Fruit fly (Drosophila melanogaster): ENCODE data around the gene cal1.

Gene cal1

DNA sequence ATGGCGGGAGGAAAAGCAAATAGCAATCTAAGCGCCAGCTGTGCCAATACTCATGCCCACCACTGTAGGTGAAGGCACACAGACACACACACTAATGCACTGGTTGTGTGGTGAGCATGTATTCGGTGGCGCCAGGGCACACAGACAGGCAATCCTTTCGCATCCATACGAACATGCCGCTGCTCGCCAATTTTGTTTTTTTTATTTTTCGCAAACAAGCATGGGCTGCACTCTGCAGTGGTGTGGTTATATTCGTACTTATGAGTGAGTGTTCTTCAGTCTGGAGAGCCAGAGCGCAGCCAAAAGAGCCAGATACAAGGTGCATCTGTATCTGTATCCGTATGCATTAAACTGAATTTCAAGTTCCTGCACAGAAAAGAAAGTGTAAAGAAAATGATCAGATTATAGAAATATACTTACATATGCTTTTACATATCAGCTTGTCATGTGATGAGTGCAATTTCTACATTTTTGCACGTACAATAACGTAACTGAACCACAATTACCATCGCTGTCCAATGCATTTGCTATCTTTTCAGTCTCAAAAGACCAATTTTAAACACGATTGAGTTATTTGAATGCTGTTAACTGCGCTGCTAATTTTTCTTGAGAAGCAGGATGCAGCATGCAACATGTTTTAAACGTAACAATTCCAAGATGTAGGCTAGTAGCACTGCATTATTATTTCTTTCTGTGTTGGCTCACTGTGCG lies 28.8 kb upstream of the cal1 start:
- no peak for TF ChIP-seq CG7045 (GFP tag; optimal IDR thresholded peaks at IDR 0.05)
- peak; percentile 78 for TF ChIP-seq Mnt (GFP tag; optimal IDR thresholded peaks at IDR 0.05)
- TF ChIP-seq Hr96 (GFP tag; optimal IDR thresholded peaks at IDR 0.05) = no peak
- TF ChIP-seq toe (GFP tag; optimal IDR thresholded peaks at IDR 0.05) = peak; percentile 33
- peak; percentile 1 for TF ChIP-seq pad (GFP tag; optimal IDR thresholded peaks at IDR 0.05)
- TF ChIP-seq Crg-1 (GFP tag; optimal IDR thresholded peaks at IDR 0.05) = peak; percentile 28
- peak; percentile 57 for TF ChIP-seq CG12768 (GFP tag; optimal IDR thresholded peaks at IDR 0.05)
- no peak for TF ChIP-seq CG14711 (tag; optimal IDR thresholded peaks at IDR 0.05)
- peak; percentile 56 for TF ChIP-seq CG11617 (GFP tag; optimal IDR thresholded peaks at IDR 0.05)
- no peak for TF ChIP-seq Clk (GFP tag; optimal IDR thresholded peaks at IDR 0.05)
- TF ChIP-seq kay (GFP tag; ENCODE audit: borderline replicate concordance) = no peak
- peak; percentile 34 for TF ChIP-seq CG7101 (tag; optimal IDR thresholded peaks at IDR 0.05)
- TF ChIP-seq ovo (GFP tag; optimal IDR thresholded peaks at IDR 0.05) = no peak
- TF ChIP-seq CG5204 (GFP tag; optimal IDR thresholded peaks at IDR 0.05) = peak; percentile 52
- TF ChIP-seq cnc (optimal IDR thresholded peaks at IDR 0.05) = no peak
- TF ChIP-seq CG1620 (GFP tag; optimal IDR thresholded peaks at IDR 0.05) = no peak
- no peak for TF ChIP-seq bab1 (GFP tag; optimal IDR thresholded peaks at IDR 0.05)
- peak; percentile 58 for TF ChIP-seq cic (GFP tag; optimal IDR thresholded peaks at IDR 0.05)
- peak; percentile 4 for TF ChIP-seq CG33017 (tag; optimal IDR thresholded peaks at IDR 0.05)
- peak; percentile 68 for TF ChIP-seq tj (GFP tag; optimal IDR thresholded peaks at IDR 0.05)

dm6 chr3R:17059811-17060169 lies 28.3 kb upstream of the cal1 start:
- TF ChIP-seq Mnt (GFP tag; optimal IDR thresholded peaks at IDR 0.05) (peak; percentile 69), tj (GFP tag; optimal IDR thresholded peaks at IDR 0.05) (no peak), cnc (optimal IDR thresholded peaks at IDR 0.05) (peak; percentile 4 to 56)

DNA sequence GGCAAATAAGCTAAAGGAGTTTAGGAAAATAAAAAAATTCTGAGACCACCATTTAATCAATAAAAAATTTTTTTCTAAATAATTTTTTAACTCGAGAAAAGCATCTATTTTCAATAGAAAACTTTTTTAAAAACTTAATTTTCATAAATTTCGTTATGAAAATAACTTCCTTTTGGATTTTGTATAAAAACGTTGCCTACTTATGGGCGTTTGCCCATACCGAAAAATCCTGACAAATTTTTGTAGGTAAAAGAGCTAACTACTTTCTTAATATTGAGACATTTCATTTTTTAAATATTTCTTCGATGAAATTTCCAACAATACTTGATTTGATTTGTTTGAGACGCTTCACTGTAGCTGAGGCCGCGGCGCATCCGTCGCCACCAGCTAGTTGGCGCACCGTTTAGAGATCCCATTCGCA lies 27.8 kb upstream of the cal1 start:
- TF ChIP-seq pad (GFP tag; optimal IDR thresholded peaks at IDR 0.05) = no peak
- peak; percentile 12 for TF ChIP-seq toe (GFP tag; optimal IDR thresholded peaks at IDR 0.05)
- TF ChIP-seq Clk (GFP tag; optimal IDR thresholded peaks at IDR 0.05) = no peak
- peak; percentile 68 for TF ChIP-seq kay (GFP tag; ENCODE audit: borderline replicate concordance)
- TF ChIP-seq CG11617 (GFP tag; optimal IDR thresholded peaks at IDR 0.05) = peak; percentile 51
- peak; percentile 74 for TF ChIP-seq CG5204 (GFP tag; optimal IDR thresholded peaks at IDR 0.05)
- TF ChIP-seq Hr96 (GFP tag; optimal IDR thresholded peaks at IDR 0.05) = peak; percentile 42
- TF ChIP-seq CG7045 (GFP tag; optimal IDR thresholded peaks at IDR 0.05) = peak; percentile 46
- no peak for TF ChIP-seq Mnt (GFP tag; optimal IDR thresholded peaks at IDR 0.05)
- TF ChIP-seq CG7101 (tag; optimal IDR thresholded peaks at IDR 0.05) = peak; percentile 25

DNA sequence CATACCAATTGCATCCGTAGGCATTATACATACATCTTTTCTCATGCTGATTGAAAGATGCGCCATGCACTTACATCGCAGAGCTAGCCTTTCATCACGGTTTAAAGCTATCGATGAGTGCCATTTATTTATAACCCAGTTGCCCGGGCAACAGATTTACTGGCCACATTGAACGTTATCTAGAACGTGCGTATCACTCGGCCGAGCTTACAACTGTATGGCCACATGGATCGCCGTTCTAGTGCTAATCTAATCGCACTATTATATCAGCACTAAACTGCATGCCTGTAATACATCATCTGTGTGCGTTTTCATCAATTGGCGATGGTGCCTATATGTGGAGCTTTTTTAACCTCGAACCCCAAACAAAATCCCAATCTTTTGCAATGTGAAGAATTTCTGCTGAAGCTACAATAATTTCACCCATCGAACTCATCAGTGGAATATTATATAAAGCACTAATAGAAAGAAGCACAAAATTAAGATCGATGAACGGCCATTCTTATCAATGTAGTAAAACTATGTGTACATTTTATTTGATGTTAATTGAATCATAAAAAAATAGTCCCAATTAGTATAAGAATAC lies 27.2 kb upstream of the cal1 start:
- TF ChIP-seq CG5204 (GFP tag; optimal IDR thresholded peaks at IDR 0.05) (no peak), bab1 (GFP tag; optimal IDR thresholded peaks at IDR 0.05) (no peak), Mnt (GFP tag; optimal IDR thresholded peaks at IDR 0.05) (peak; percentile 64), Hr96 (GFP tag; optimal IDR thresholded peaks at IDR 0.05) (no peak), cic (GFP tag; optimal IDR thresholded peaks at IDR 0.05) (peak; percentile 85), Clk (GFP tag; optimal IDR thresholded peaks at IDR 0.05) (no peak), kay (GFP tag; ENCODE audit: borderline replicate concordance) (no peak), tj (GFP tag; optimal IDR thresholded peaks at IDR 0.05) (no peak), cnc (optimal IDR thresholded peaks at IDR 0.05) (no peak)

DNA sequence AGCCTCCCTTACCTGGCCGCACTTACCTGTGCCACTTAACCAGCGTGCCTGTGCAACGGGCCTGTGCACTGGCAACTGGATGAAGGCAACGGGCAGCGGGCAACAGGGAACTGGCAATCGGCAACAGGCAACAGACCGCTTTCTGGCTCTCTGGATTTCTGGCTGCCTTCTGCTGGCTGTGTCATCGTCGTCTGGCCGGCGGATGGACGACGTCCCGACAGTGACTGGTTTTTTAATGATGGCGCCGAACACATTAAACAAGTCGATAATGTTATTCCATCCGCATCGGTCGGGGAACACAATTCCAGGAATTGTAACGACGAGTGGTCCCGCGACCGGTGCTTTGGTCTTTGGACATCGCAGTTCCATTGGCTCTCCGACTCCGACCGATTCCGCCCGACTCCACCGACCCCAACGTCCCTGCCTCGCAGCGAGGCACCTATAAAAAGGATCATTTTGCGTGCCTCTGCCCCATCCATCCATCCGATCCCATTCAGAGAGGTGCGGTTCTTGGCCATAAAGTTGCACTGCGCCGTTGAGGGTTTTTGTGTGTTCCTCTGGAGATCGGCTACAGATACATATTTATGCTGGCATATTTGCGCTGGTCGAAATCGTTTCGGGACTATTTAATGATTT lies 26.2 kb upstream of the cal1 start:
- TF ChIP-seq CG7101 (tag; optimal IDR thresholded peaks at IDR 0.05) (no peak), cic (GFP tag; optimal IDR thresholded peaks at IDR 0.05) (no peak), tj (GFP tag; optimal IDR thresholded peaks at IDR 0.05) (no peak), CG33017 (tag; optimal IDR thresholded peaks at IDR 0.05) (no peak), pad (GFP tag; optimal IDR thresholded peaks at IDR 0.05) (no peak), CG7045 (GFP tag; optimal IDR thresholded peaks at IDR 0.05) (no peak), Hr96 (GFP tag; optimal IDR thresholded peaks at IDR 0.05) (no peak), CG5204 (GFP tag; optimal IDR thresholded peaks at IDR 0.05) (no peak), Clk (GFP tag; optimal IDR thresholded peaks at IDR 0.05) (no peak), ovo (GFP tag; optimal IDR thresholded peaks at IDR 0.05) (no peak), CG11617 (GFP tag; optimal IDR thresholded peaks at IDR 0.05) (no peak)

DNA sequence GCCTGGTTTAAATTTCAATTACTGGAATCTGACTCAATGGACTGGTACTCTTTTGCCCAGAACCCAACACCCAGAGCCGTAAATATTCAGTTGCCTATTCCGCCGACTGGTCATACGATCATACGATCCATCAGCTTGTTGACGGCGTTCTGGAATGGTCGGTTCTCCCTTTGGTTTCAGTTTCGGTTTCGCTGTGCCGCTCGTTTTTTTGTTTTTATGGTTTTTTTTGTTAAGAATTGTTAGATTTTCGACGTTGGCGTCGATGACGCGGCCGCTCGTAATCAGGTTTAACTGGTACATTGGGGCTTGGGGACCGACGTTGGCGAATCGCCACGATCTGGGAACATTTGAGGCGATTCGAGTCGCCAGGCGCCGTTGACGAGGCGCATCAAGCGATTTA lies 25.4 kb upstream of the cal1 start:
- no peak for TF ChIP-seq bab1 (GFP tag; optimal IDR thresholded peaks at IDR 0.05)
- no peak for TF ChIP-seq Crg-1 (GFP tag; optimal IDR thresholded peaks at IDR 0.05)
- TF ChIP-seq pad (GFP tag; optimal IDR thresholded peaks at IDR 0.05) = no peak
- no peak for TF ChIP-seq CG11617 (GFP tag; optimal IDR thresholded peaks at IDR 0.05)
- peak; percentile 14 for TF ChIP-seq CG12768 (GFP tag; optimal IDR thresholded peaks at IDR 0.05)
- TF ChIP-seq tj (GFP tag; optimal IDR thresholded peaks at IDR 0.05) = peak; percentile 36

Data from whole organism, adult.